Worm (Caenorhabditis elegans): Measurements from ENCODE around the gene ZK757.10.

DNA sequence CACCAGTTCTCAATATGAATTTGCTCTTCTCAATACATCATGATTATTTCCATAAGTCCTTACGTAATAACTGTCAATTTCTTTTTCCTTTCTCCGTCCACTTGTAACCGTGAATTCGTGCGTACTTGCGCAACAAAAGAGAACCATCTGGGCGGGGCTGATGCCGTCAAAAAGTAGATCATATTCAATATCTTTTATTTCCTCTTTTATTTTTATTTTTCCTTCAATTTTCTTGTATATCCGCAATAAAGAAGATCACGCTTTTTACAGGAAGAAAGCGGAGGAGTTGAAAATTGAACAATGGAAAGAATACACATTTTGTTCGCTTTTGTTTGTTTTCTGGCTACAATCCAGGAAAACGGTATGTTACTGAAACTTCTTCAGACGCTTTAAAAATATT, 15.8 kb downstream of the ZK757.10 start, which contains the start of gene mam-7:
- TF ChIP-seq hmg-4 (GFP tag; optimal IDR thresholded peaks at IDR 0.05) (no peak), ama-1 (optimal IDR thresholded peaks at IDR 0.05) (no peak), ets-7 (tag; optimal IDR thresholded peaks at IDR 0.05) (no peak), ceh-36 (tag; optimal IDR thresholded peaks at IDR 0.05) (no peak), sea-1 (GFP tag; conservative IDR thresholded peaks at IDR 0.05) (no peak), tbx-37 (GFP tag; conservative IDR thresholded peaks at IDR 0.05) (no peak), tra-4 (tag; optimal IDR thresholded peaks at IDR 0.05) (no peak), flt-1 (GFP tag; IDR thresholded peaks at IDR 0.05) (no peak)
